Fruit fly (Drosophila melanogaster) whole organism: ENCODE measurements around the gene Csp.
A peak's percentile ranks its signal among the peaks of the same experiment; 100 is the strongest.

ENCODE experiments used
- CG8478 ChIP-seq: fragments of >200 bp; optimal IDR thresholded peaks from 2 replicates; lab custom pipeline; 2018; ENCODE audit warnings: inconsistent platforms
- Dll ChIP-seq: fragments of >200 bp; optimal IDR thresholded peaks from 2 replicates; lab custom pipeline; 2017
- EcR ChIP-seq, 2 experiments: fragments of >200 bp; optimal IDR thresholded peaks; 2 replicates each; lab custom pipeline; 2017; ENCODE audit warnings: missing biosample characterization in 2 of 2, missing genetic modification characterization in 2 of 2, missing genetic modification reagents in 2 of 2
- pan ChIP-seq: fragments of >200 bp; optimal IDR thresholded peaks from 2 replicates; lab custom pipeline; 2017
- psq ChIP-seq: fragments of >200 bp; optimal IDR thresholded peaks from 2 replicates; lab custom pipeline; 2017
- usp ChIP-seq: fragments of >200 bp; optimal IDR thresholded peaks from 2 replicates; lab custom pipeline; 2017; ENCODE audit warnings: missing biosample characterization, missing genetic modification characterization, mixed read lengths

Gene Csp

dm6 chr3L:22267248-22267957, at the start of gene Csp:
Gene Csp, plus strand, starts transcription at chr3L:22267382.
- no peak for TF ChIP-seq usp (GFP tag; lab: Kevin White, UChicago)
- no peak for TF ChIP-seq EcR (GFP tag; optimal IDR thresholded peaks at IDR 0.05; lab: Kevin White, UChicago)
- TF ChIP-seq CG8478 (lab: Kevin White, UChicago) = no peak
- peak; percentile 68 for TF ChIP-seq pan (lab: Kevin White, UChicago)
- no peak for TF ChIP-seq psq (lab: Kevin White, UChicago)
- TF ChIP-seq Dll = peak; percentile 6

dm6 chr3L:22223071-22223470, 44.1 kb upstream of the Csp start:
- TF ChIP-seq CG8478 (lab: Kevin White, UChicago) (no peak), usp (GFP tag; lab: Kevin White, UChicago) (no peak), pan (lab: Kevin White, UChicago) (no peak), psq (lab: Kevin White, UChicago) (no peak), EcR (GFP tag; optimal IDR thresholded peaks at IDR 0.05; lab: Kevin White, UChicago) (no peak), Dll (no peak)

- no peak for TF ChIP-seq CG8478 (lab: Kevin White, UChicago)
- no peak for TF ChIP-seq pan (lab: Kevin White, UChicago)
- TF ChIP-seq usp (GFP tag; lab: Kevin White, UChicago) = no peak
- no peak for TF ChIP-seq EcR (GFP tag; optimal IDR thresholded peaks at IDR 0.05; lab: Kevin White, UChicago)
- TF ChIP-seq Dll = no peak
- no peak for TF ChIP-seq psq (lab: Kevin White, UChicago)
Measured at dm6 chr3L:22237658-22238057, 29.5 kb upstream of the Csp start.

- TF ChIP-seq usp (GFP tag; lab: Kevin White, UChicago) (no peak), pan (lab: Kevin White, UChicago) (no peak), Dll (no peak), CG8478 (lab: Kevin White, UChicago) (no peak), psq (lab: Kevin White, UChicago) (no peak), EcR (GFP tag; optimal IDR thresholded peaks at IDR 0.05; lab: Kevin White, UChicago) (no peak)
Measured at dm6 chr3L:22242241-22242640, 24.9 kb upstream of the Csp start.

- TF ChIP-seq Dll (no peak), CG8478 (lab: Kevin White, UChicago) (no peak), EcR (GFP tag; optimal IDR thresholded peaks at IDR 0.05; lab: Kevin White, UChicago) (no peak), pan (lab: Kevin White, UChicago) (no peak), psq (lab: Kevin White, UChicago) (no peak), usp (GFP tag; lab: Kevin White, UChicago) (no peak)
Measured at dm6 chr3L:22262797-22263423, 4.3 kb upstream of the Csp start, which contains the start of the genes Rich and Ddx1. Gene Rich, minus strand, starts transcription at chr3L:22262921. Gene Ddx1, plus strand, starts transcription at chr3L:22263369.

- TF ChIP-seq CG8478 (lab: Kevin White, UChicago) = no peak
- TF ChIP-seq pan (lab: Kevin White, UChicago) = no peak
- TF ChIP-seq Dll = no peak
Measured at dm6 chr3L:22266535-22266934, 647 bp upstream of the Csp start, which contains the start of gene CG11523. Gene CG11523, minus strand, starts transcription at chr3L:22266679.

dm6 chr3L:22273529-22274301, 6.5 kb downstream of the Csp start, which contains the start of gene Srpk79D:
Gene Srpk79D, plus strand, starts transcription at chr3L:22273985.
- TF ChIP-seq Dll (no peak), usp (GFP tag; lab: Kevin White, UChicago) (no peak), EcR (GFP tag; optimal IDR thresholded peaks at IDR 0.05; lab: Kevin White, UChicago) (no peak), CG8478 (lab: Kevin White, UChicago) (no peak), psq (lab: Kevin White, UChicago) (no peak), pan (lab: Kevin White, UChicago) (no peak)

- TF ChIP-seq pan (lab: Kevin White, UChicago) (no peak), CG8478 (lab: Kevin White, UChicago) (no peak), psq (lab: Kevin White, UChicago) (no peak), Dll (no peak), EcR (GFP tag; optimal IDR thresholded peaks at IDR 0.05; lab: Kevin White, UChicago) (no peak), usp (GFP tag; lab: Kevin White, UChicago) (no peak)
Measured at dm6 chr3L:22275989-22276388, 8.8 kb downstream of the Csp start.

- TF ChIP-seq usp (GFP tag; lab: Kevin White, UChicago) (no peak), psq (lab: Kevin White, UChicago) (no peak), pan (lab: Kevin White, UChicago) (no peak), CG8478 (lab: Kevin White, UChicago) (no peak), Dll (no peak), EcR (GFP tag; optimal IDR thresholded peaks at IDR 0.05; lab: Kevin White, UChicago) (no peak)
Measured at dm6 chr3L:22276614-22277013, 9.4 kb downstream of the Csp start.

dm6 chr3L:22277186-22277585, 10.0 kb downstream of the Csp start:
- TF ChIP-seq psq (lab: Kevin White, UChicago) (no peak), Dll (no peak), usp (GFP tag; lab: Kevin White, UChicago) (no peak), pan (lab: Kevin White, UChicago) (no peak), CG8478 (lab: Kevin White, UChicago) (no peak), EcR (GFP tag; optimal IDR thresholded peaks at IDR 0.05; lab: Kevin White, UChicago) (no peak)
